Fruit fly (Drosophila melanogaster) whole organism, wandering third instar larva: ENCODE measurements around the gene Eig71Ea.

ENCODE experiments used
- Abd-B ChIP-seq: fragments of >200 bp; optimal IDR thresholded peaks from 2 replicates; lab custom pipeline; 2017; ENCODE audit warnings: missing biosample characterization, missing genetic modification characterization
- CG32264 ChIP-seq: fragments of 200-800 bp; sonication (Bioruptor generic); optimal IDR thresholded peaks from 2 replicates; lab custom pipeline; 2016; ENCODE audit warnings: missing biosample characterization, missing genetic modification characterization
- CG9705 ChIP-seq: fragments of 200-800 bp; sonication (Bioruptor generic); optimal IDR thresholded peaks from 2 replicates; lab custom pipeline; 2018; ENCODE audit warnings: missing biosample characterization, mild to moderate bottlenecking, missing genetic modification characterization
- CrebA ChIP-seq: fragments of 200-800 bp; sonication (Bioruptor generic); optimal IDR thresholded peaks from 2 replicates; lab custom pipeline; 2016; ENCODE audit warnings: missing biosample characterization, mild to moderate bottlenecking, missing genetic modification characterization, borderline replicate concordance
- Dfd ChIP-seq: fragments of >200 bp; optimal IDR thresholded peaks from 2 replicates; lab custom pipeline; 2017; ENCODE audit warnings: missing biosample characterization, missing genetic modification characterization
- Dif ChIP-seq: fragments of 200-275, 200-300 bp; sonication (Bioruptor generic); optimal IDR thresholded peaks from 2 replicates; lab custom pipeline; 2018; ENCODE audit warnings: missing biosample characterization, missing genetic modification characterization; ENCODE audit not compliant: partially characterized antibody
- Hnf4 ChIP-seq: fragments of 200-800 bp; sonication (Bioruptor generic); optimal IDR thresholded peaks from 2 replicates; lab custom pipeline; 2016; ENCODE audit warnings: missing biosample characterization, mild to moderate bottlenecking, missing genetic modification characterization
- Hr78 ChIP-seq: fragments of >200 bp; optimal IDR thresholded peaks from 2 replicates; lab custom pipeline; 2017; ENCODE audit warnings: missing biosample characterization, missing genetic modification characterization
- Hr83 ChIP-seq: fragments of 200-300 bp; sonication (Bioruptor generic); optimal IDR thresholded peaks from 2 replicates; lab custom pipeline; 2016; ENCODE audit warnings: missing biosample characterization, mild to moderate bottlenecking, missing genetic modification characterization, moderate library complexity; ENCODE audit not compliant: poor library complexity, severe bottlenecking
- Mio ChIP-seq: sonication (Bioruptor generic); optimal IDR thresholded peaks from 2 replicates; lab custom pipeline; 2016; ENCODE audit warnings: missing biosample characterization, missing genetic modification characterization
- Myc ChIP-seq: fragments of >200 bp; optimal IDR thresholded peaks from 2 replicates; lab custom pipeline; 2017
- OdsH ChIP-seq: fragments of 200-800 bp; sonication (Bioruptor generic); optimal IDR thresholded peaks from 2 replicates; lab custom pipeline; 2016; ENCODE audit warnings: missing biosample characterization, mild to moderate bottlenecking, missing genetic modification characterization
- Rel ChIP-seq, 2 experiments: fragments of 200-800 bp; sonication (Bioruptor generic) in 1 of 2; optimal IDR thresholded peaks; 2 replicates in 1 of 2; 3 replicates in 1 of 2; lab custom pipeline; 2016 to 2019; ENCODE audit warnings: mild to moderate bottlenecking in 2 of 2, missing biosample characterization in 2 of 2, missing genetic modification characterization in 2 of 2, moderate library complexity in 1 of 2
- Vsx2 ChIP-seq: fragments of 200-300, 225-300 bp; sonication (Bioruptor generic); optimal IDR thresholded peaks from 2 replicates; lab custom pipeline; 2018; ENCODE audit warnings: missing biosample characterization, missing genetic modification characterization; ENCODE audit not compliant: partially characterized antibody
- brk ChIP-seq: fragments of 200-800 bp; sonication (Bioruptor generic); optimal IDR thresholded peaks from 2 replicates; lab custom pipeline; 2016; ENCODE audit warnings: missing biosample characterization, mild to moderate bottlenecking, missing genetic modification characterization
- dsf ChIP-seq: sonication (Bioruptor generic); optimal IDR thresholded peaks from 2 replicates; lab custom pipeline; 2016; ENCODE audit warnings: missing biosample characterization, missing genetic modification characterization, borderline replicate concordance
- ey ChIP-seq: fragments of 200-800 bp; sonication (Bioruptor generic); optimal IDR thresholded peaks from 2 replicates; lab custom pipeline; 2016; ENCODE audit warnings: missing biosample characterization, missing genetic modification characterization
- foxo ChIP-seq, 2 experiments: fragments of 200-800 bp; sonication (Bioruptor generic); optimal IDR thresholded peaks; 2 replicates in 1 of 2; 3 replicates in 1 of 2; lab custom pipeline; 2016 to 2017; ENCODE audit warnings: missing biosample characterization in 2 of 2, missing genetic modification characterization in 2 of 2
- fru ChIP-seq: fragments of 200-800 bp; sonication (Bioruptor generic); optimal IDR thresholded peaks from 3 replicates; lab custom pipeline; 2016; ENCODE audit warnings: missing biosample characterization, mild to moderate bottlenecking, missing genetic modification characterization
- h ChIP-seq: fragments of 200-800 bp; sonication (Bioruptor generic); optimal IDR thresholded peaks from 3 replicates; lab custom pipeline; 2016; ENCODE audit warnings: missing biosample characterization, mild to moderate bottlenecking, missing genetic modification characterization
- lola ChIP-seq: fragments of >200 bp; optimal IDR thresholded peaks from 2 replicates; lab custom pipeline; 2017; ENCODE audit warnings: missing biosample characterization, missing genetic modification characterization
- psq ChIP-seq: fragments of 200-800 bp; sonication (Bioruptor generic); optimal IDR thresholded peaks from 3 replicates; lab custom pipeline; 2017; ENCODE audit warnings: missing biosample characterization, mild to moderate bottlenecking, missing genetic modification characterization, moderate library complexity
- rgr ChIP-seq: fragments of 200-800 bp; sonication (Bioruptor generic); optimal IDR thresholded peaks from 3 replicates; lab custom pipeline; 2016; ENCODE audit warnings: missing biosample characterization, mild to moderate bottlenecking, missing genetic modification characterization
- sage ChIP-seq: fragments of 200-800 bp; sonication (Bioruptor generic); optimal IDR thresholded peaks from 2 replicates; lab custom pipeline; 2016; ENCODE audit warnings: missing biosample characterization, mild to moderate bottlenecking, missing genetic modification characterization
- sv ChIP-seq: fragments of 200-800 bp; sonication (Bioruptor generic); optimal IDR thresholded peaks from 3 replicates; lab custom pipeline; 2016; ENCODE audit warnings: missing biosample characterization, missing genetic modification characterization
- tai ChIP-seq: sonication (Bioruptor generic); optimal IDR thresholded peaks from 2 replicates; lab custom pipeline; 2016; ENCODE audit warnings: missing biosample characterization, missing genetic modification characterization
- usp ChIP-seq: fragments of >200 bp; optimal IDR thresholded peaks from 2 replicates; lab custom pipeline; 2017; ENCODE audit warnings: missing biosample characterization, missing genetic modification characterization

The Eig71Ea gene

dm6 chr3L:15616900-15617299, 32.6 kb downstream of the Eig71Ea start:
- TF ChIP-seq Hr83 (GFP tag; lab: Kevin White, UChicago) (no peak), Myc (lab: Kevin White, UChicago) (no peak), OdsH (no peak), Dif (no peak), CG9705 (no peak), usp (no peak)

DNA sequence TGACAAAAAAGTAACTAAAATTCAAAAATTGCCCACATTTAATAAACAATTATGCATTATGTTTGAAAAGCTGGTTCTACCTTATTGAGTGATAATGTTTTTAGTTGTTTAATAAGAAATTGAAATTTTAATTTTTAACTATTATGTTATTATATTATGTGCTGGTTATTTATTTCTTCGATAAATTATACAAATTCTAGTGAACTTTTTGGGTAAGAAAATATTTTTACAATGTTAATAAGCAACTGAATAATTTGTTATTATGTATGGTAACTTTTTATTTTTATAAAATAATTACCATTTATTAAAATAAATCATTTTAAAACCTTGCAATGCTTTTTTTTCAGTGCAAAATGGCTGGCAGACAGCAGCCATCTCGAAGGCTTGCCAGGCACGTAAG, 33.0 kb downstream of the Eig71Ea start:
- TF ChIP-seq Abd-B (GFP tag; lab: Kevin White, UChicago) = no peak
- no peak for TF ChIP-seq rgr (GFP tag; lab: Kevin White, UChicago)
- no peak for TF ChIP-seq CG32264
- no peak for TF ChIP-seq brk
- TF ChIP-seq Hr78 (GFP tag; lab: Kevin White, UChicago) = no peak
- no peak for TF ChIP-seq sage (GFP tag; lab: Kevin White, UChicago)
- no peak for TF ChIP-seq Hnf4 (GFP tag; lab: Kevin White, UChicago)
- no peak for TF ChIP-seq OdsH

- no peak for TF ChIP-seq dsf (GFP tag; lab: Kevin White, UChicago)
Observed at dm6 chr3L:15612728-15613127, 36.7 kb downstream of the Eig71Ea start, which contains the start of gene CG13449. CG13449 (minus strand) TSS chr3L:15612828.

dm6 chr3L:15610109-15610508, 39.4 kb downstream of the Eig71Ea start, which contains the start of gene CG7650:
CG7650 (minus strand) TSS chr3L:15610386.
- TF ChIP-seq Rel (GFP tag; optimal IDR thresholded peaks at IDR 0.05; lab: Kevin White, UChicago) (no peak), Rel (tag; optimal IDR thresholded peaks at IDR 0.05; lab: Kevin White, UChicago) (peak; percentile 71), Vsx2 (GFP tag; lab: Kevin White, UChicago) (peak; percentile 77), Abd-B (GFP tag; lab: Kevin White, UChicago) (no peak), brk (peak; percentile 67)
- TF ChIP-seq, all 38 proteins: peak for 3

DNA sequence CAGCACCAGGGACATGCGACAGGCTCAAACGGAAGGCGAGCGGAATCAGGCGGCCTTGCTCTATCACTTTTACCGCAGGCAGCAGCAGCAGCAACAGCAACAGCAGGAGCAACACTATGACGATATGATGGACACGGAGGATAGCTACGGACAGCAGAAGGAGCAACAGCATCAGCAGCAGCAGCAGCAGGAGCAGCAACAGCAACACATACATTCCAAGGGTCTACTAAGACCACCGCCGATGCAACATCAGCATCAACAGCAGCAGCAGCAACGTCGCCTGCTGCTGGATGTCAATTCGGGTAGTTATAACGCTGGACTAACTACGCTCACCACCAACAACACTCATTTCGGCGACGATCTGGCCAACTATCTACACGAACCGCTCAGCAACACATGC, 44.5 kb downstream of the Eig71Ea start:
- TF ChIP-seq Dfd (peak; percentile 94), sv (no peak)
- TF ChIP-seq, all 38 proteins: peak for 1

- TF ChIP-seq Rel (GFP tag; optimal IDR thresholded peaks at IDR 0.05; lab: Kevin White, UChicago) (no peak), Rel (tag; optimal IDR thresholded peaks at IDR 0.05; lab: Kevin White, UChicago) (no peak), rgr (GFP tag; lab: Kevin White, UChicago) (no peak), brk (no peak), h (GFP tag; lab: Kevin White, UChicago) (no peak), dsf (GFP tag; lab: Kevin White, UChicago) (no peak), ey (GFP tag; lab: Kevin White, UChicago) (no peak), foxo (GFP tag; optimal IDR thresholded peaks at IDR 0.05; lab: Kevin White, UChicago) (no peak), psq (GFP tag; lab: Kevin White, UChicago) (no peak), CrebA (GFP tag; lab: Kevin White, UChicago) (no peak), Abd-B (GFP tag; lab: Kevin White, UChicago) (no peak), Mio (GFP tag; lab: Kevin White, UChicago) (no peak), Hnf4 (GFP tag; lab: Kevin White, UChicago) (no peak), lola (GFP tag; lab: Kevin White, UChicago) (no peak)
- TF ChIP-seq, all 38 proteins: peak for 0
Observed at dm6 chr3L:15600051-15600450, 49.4 kb downstream of the Eig71Ea start.

DNA sequence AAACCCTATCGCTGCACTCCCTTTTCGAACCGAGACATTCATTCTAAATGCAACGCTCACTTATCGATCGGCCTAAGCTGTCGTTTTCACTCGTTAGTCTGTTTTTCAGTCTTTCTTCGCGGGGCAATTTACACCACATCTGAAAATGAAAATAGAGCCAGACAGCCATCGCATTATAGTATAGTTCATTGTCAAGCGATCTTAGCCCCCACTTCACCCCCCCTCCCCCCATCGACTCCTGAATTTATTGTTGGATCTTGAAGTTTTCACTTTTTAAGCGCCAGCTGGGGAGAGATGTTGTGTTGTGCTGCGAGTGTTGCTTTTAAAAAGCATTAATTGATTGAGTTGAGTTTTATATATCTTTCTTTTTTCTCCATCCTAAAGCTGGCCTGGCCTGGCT, 50.3 kb downstream of the Eig71Ea start:
- TF ChIP-seq OdsH = no peak
- no peak for TF ChIP-seq Myc (lab: Kevin White, UChicago)
- no peak for TF ChIP-seq Dif
- TF ChIP-seq tai (GFP tag; lab: Kevin White, UChicago) = no peak
- no peak for TF ChIP-seq fru (GFP tag; lab: Kevin White, UChicago)
